Worm (Caenorhabditis elegans) whole organism, late embryonic: ENCODE measurements around the gene C16C8.20.
"Not testable (repeated sequence)": the region's sequence is repeated elsewhere in the genome, so short reads cannot be mapped to it uniquely, and the experiment has no call there.

Experiments used
- T23F11.4 ChIP-seq: fragments of 200-800 bp; sonication (Bioruptor generic); optimal IDR thresholded peaks from 2 replicates; lab custom pipeline; 2018; ENCODE audit warnings: mild to moderate bottlenecking, missing genetic modification characterization, missing compliant biosample characterization
- ceh-31 ChIP-seq: sonication (generic microtip); optimal IDR thresholded peaks from 2 replicates; lab custom pipeline; 2016; ENCODE audit warnings: missing genetic modification characterization, missing compliant biosample characterization
- hlh-8 ChIP-seq: sonication (generic microtip); optimal IDR thresholded peaks from 2 replicates; lab custom pipeline; 2016; ENCODE audit warnings: missing genotype, missing genetic modification characterization, missing compliant biosample characterization
- nhr-232 ChIP-seq: sonication (generic microtip); optimal IDR thresholded peaks from 2 replicates; lab custom pipeline; 2016; ENCODE audit warnings: missing genetic modification characterization, missing compliant biosample characterization
- pqm-1 ChIP-seq: sonication (generic microtip); optimal IDR thresholded peaks from 2 replicates; lab custom pipeline; 2016; ENCODE audit warnings: missing genetic modification characterization, missing compliant biosample characterization
- ref-2 ChIP-seq: sonication (generic microtip); optimal IDR thresholded peaks from 2 replicates; lab custom pipeline; 2016; ENCODE audit warnings: missing genetic modification characterization, missing compliant biosample characterization
- unc-86 ChIP-seq: sonication (generic microtip); optimal IDR thresholded peaks from 2 replicates; lab custom pipeline; 2016; ENCODE audit warnings: missing genetic modification characterization, missing compliant biosample characterization

Gene C16C8.20

DNA sequence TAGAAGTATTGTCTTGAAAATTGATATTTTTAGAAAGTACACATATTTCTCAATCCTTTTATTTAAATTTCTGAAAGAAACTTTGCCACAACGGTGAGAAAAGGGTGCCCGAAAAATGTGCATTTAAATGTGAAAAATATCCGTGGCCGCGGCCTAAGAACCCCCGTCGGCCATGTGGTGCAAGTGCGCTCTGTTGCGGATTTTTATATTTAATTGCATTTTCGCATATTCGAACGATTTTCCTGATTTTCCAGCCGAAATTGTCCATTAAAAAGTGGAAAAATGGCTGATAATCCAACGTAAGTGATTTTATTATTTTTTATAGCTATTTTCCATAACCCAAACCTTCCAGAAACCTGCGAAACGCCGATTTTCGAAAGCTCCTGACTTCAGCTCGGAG is 35.5 kb downstream of the C16C8.20 start, which contains the start of gene smu-2 (continued):
- no peak for TF ChIP-seq nhr-232 (tag; lab: Kevin White, UChicago)
- peak; percentile 59 for TF ChIP-seq ref-2
- TF ChIP-seq ceh-31 (tag; lab: Kevin White, UChicago), result peak; percentile 96
- no peak for TF ChIP-seq T23F11.4 (GFP tag; lab: Kevin White, UChicago)
- peak; percentile 42 for TF ChIP-seq hlh-8 (tag; lab: Kevin White, UChicago)

- TF ChIP-seq unc-86, pqm-1, nhr-232 (tag; lab: Kevin White, UChicago): not testable (repeated sequence)
Observed at ce11 chrII:3490797-3491196, 44.0 kb downstream of the C16C8.20 start, which contains the start of gene fbxb-112. TSS of gene fbxb-112 (plus strand) at chrII:3491097.
